Worm (Caenorhabditis elegans): ENCODE measurements around the gene skpo-2.

skpo-2 gene

ce11 chrII:3438280-3438679 lies 2.0 kb upstream of the skpo-2 start:
- TF ChIP-seq lin-13 (GFP tag; optimal IDR thresholded peaks at IDR 0.05) (no peak), isw-1 (GFP tag; IDR thresholded peaks at IDR 0.05) (no peak), blmp-1 (tag; optimal IDR thresholded peaks at IDR 0.05) (peak; percentile 90)

DNA sequence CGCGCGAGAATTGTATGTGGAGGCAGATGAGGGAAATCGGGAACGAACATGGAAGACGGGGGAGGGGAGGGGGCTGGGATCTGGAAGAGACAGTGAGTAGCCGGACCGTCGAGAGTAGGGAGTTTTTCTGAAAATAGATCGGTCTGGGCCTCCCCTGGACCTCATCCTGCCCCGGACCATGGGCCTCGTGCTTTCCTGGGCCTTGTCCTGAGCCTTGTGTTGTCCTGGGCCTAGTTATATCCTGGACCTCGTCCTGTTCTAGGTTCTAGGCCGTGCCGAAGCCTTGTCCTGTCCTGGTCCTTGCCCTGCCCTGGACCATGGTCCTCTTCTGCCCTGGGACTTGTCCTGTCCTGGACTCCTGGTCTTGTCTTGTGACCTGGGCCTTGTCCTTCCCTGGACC lies 1.1 kb upstream of the skpo-2 start:
- no peak for TF ChIP-seq unc-98 (GFP tag; IDR thresholded peaks at IDR 0.05)
- TF ChIP-seq pax-3 (tag; optimal IDR thresholded peaks at IDR 0.05), result no peak
- TF ChIP-seq efl-1 (optimal IDR thresholded peaks at IDR 0.05), result no peak
- TF ChIP-seq efl-1 (GFP tag; optimal IDR thresholded peaks at IDR 0.05 in 1 of 2), result no peak
- no peak for TF ChIP-seq sup-37 (GFP tag; optimal IDR thresholded peaks at IDR 0.05)
- no peak for TF ChIP-seq ceh-88 (GFP tag; IDR thresholded peaks at IDR 0.05)
- no peak for TF ChIP-seq nhr-71 (tag; optimal IDR thresholded peaks at IDR 0.05)

DNA sequence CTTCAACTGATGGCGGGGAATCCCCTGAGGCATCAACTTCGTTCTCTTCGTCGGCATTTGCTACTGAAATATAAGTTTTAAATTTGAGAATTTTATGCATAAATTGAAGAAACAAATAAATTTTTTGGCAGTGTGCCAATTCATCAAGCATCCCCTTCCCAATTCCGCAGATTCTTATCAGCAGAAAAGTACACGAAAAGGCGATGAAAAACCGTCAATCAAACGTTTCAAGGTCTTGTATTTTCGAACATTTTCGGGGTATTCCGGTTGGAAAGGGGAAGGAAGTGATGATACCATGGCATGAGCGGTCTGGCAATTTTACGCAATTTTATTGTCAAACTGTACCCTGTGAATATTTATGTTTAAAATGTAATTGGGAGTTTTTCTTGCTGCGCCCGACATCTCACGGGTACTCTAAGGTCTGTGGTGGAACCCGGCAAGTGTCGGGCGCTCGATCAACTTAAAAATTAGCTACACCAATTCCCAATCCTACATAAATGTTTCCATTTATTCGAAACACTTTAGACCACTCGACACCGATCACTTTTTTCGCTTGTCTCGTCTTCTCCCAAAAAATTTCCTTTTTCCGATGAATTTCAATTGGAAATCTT lies 1.3 kb downstream of the skpo-2 start:
- peak; percentile 75 for TF ChIP-seq snpc-4 (tag; optimal IDR thresholded peaks at IDR 0.05)
- TF ChIP-seq lin-15B (tag; optimal IDR thresholded peaks at IDR 0.05), result no peak
- TF ChIP-seq xbp-1 (tag; optimal IDR thresholded peaks at IDR 0.05), result no peak
- no peak for TF ChIP-seq ces-1 (GFP tag; optimal IDR thresholded peaks at IDR 0.05)
- no peak for TF ChIP-seq grh-1 (GFP tag; IDR thresholded peaks at IDR 0.05)
- peak; percentile 37 for TF ChIP-seq lin-14 (GFP tag; optimal IDR thresholded peaks at IDR 0.05)

DNA sequence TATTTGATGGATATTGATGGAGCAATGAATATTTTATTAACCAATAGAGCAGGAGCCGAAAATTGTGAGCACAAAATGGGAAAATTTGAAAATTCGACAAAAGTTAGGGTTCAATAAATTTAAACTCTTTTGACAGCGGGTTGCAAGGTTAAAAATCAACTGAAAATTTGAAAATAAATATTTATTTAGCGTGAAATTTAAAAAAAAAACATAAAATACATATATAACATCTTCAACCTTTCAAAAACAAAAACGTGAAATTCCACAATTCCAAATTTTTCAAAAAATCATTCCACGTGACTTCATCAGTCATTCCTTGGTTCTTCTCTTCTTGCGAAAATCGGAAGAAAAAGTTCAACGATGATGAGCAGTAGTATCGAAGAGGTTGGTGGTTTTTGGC lies 6.9 kb downstream of the skpo-2 start, which contains the start of gene C16C8.18:
Gene C16C8.18 (plus strand): TSS at position 301 of the 400 bp plus-strand sequence.
- TF ChIP-seq rnt-1 (tag; optimal IDR thresholded peaks at IDR 0.05) (no peak), sox-4 (tag; optimal IDR thresholded peaks at IDR 0.05) (no peak), aly-2 (tag; optimal IDR thresholded peaks at IDR 0.05) (no peak), lin-14 (GFP tag; optimal IDR thresholded peaks at IDR 0.05) (no peak), fkh-10 (GFP tag; optimal IDR thresholded peaks at IDR 0.05) (no peak), lin-39 (tag; optimal IDR thresholded peaks at IDR 0.05) (no peak), egl-27 (tag; optimal IDR thresholded peaks at IDR 0.05) (no peak), isw-1 (GFP tag; IDR thresholded peaks at IDR 0.05) (no peak), nhr-84 (tag; optimal IDR thresholded peaks at IDR 0.05) (no peak), irx-1 (tag; optimal IDR thresholded peaks at IDR 0.05) (no peak), lir-3 (tag; optimal IDR thresholded peaks at IDR 0.05; ENCODE audit: poor library complexity) (no peak), blmp-1 (tag; optimal IDR thresholded peaks at IDR 0.05) (no peak), zip-4 (GFP tag; optimal IDR thresholded peaks at IDR 0.05) (no peak), nhr-71 (tag; optimal IDR thresholded peaks at IDR 0.05) (no peak), nhr-237 (tag; optimal IDR thresholded peaks at IDR 0.05) (no peak)

ce11 chrII:3428158-3428704 lies 8.1 kb downstream of the skpo-2 start:
- TF ChIP-seq lin-14 (GFP tag; optimal IDR thresholded peaks at IDR 0.05) (peak; percentile 88), lin-15B (tag; optimal IDR thresholded peaks at IDR 0.05) (no peak), efl-1 (optimal IDR thresholded peaks at IDR 0.05) (peak; percentile 17 to 38), efl-1 (GFP tag; optimal IDR thresholded peaks at IDR 0.05 in 1 of 2) (no peak), skn-1 (tag; optimal IDR thresholded peaks at IDR 0.05) (no peak), nhr-84 (tag; optimal IDR thresholded peaks at IDR 0.05) (no peak), ces-1 (GFP tag; optimal IDR thresholded peaks at IDR 0.05) (peak; percentile 49), vab-15 (tag; optimal IDR thresholded peaks at IDR 0.05) (no peak), aha-1 (tag; optimal IDR thresholded peaks at IDR 0.05) (no peak), lsy-2 (tag; optimal IDR thresholded peaks at IDR 0.05) (peak in 1 of 2 experiments; percentile 39), swsn-7 (tag; optimal IDR thresholded peaks at IDR 0.05) (peak; percentile 25), mdl-1 (tag; optimal IDR thresholded peaks at IDR 0.05) (no peak), nhr-47 (tag; optimal IDR thresholded peaks at IDR 0.05) (peak; percentile 48), fkh-10 (GFP tag; optimal IDR thresholded peaks at IDR 0.05) (peak; percentile 48), ceh-88 (GFP tag; IDR thresholded peaks at IDR 0.05) (no peak), nhr-28 (tag; optimal IDR thresholded peaks at IDR 0.05) (no peak), unc-62 (GFP tag; optimal IDR thresholded peaks at IDR 0.05) (no peak), ceh-63 (GFP tag; optimal IDR thresholded peaks at IDR 0.05) (no peak), nhr-71 (tag; optimal IDR thresholded peaks at IDR 0.05) (peak; percentile 16), lin-35 (GFP tag; optimal IDR thresholded peaks at IDR 0.05) (peak in 1 of 2 experiments; percentile 9), fkh-4 (tag; optimal IDR thresholded peaks at IDR 0.05; ENCODE audit: borderline replicate concordance) (no peak), fkh-8 (tag; optimal IDR thresholded peaks at IDR 0.05) (peak; percentile 62), unc-130 (tag; optimal IDR thresholded peaks at IDR 0.05) (no peak), aly-2 (tag; optimal IDR thresholded peaks at IDR 0.05) (no peak), egl-27 (tag; optimal IDR thresholded peaks at IDR 0.05) (no peak), pax-3 (tag; optimal IDR thresholded peaks at IDR 0.05) (no peak), isw-1 (GFP tag; IDR thresholded peaks at IDR 0.05) (peak; percentile 47), mef-2 (tag; optimal IDR thresholded peaks at IDR 0.05) (no peak), lin-13 (GFP tag; optimal IDR thresholded peaks at IDR 0.05) (no peak)

Data from whole organism, L1 larva.